Worm (Caenorhabditis elegans) whole organism, late embryonic: ENCODE data around the gene F52G2.3.

Source experiments
- C08G9.2 ChIP-seq: sonication (generic microtip); optimal IDR thresholded peaks from 2 replicates; lab custom pipeline; 2016; ENCODE audit warnings: mild to moderate bottlenecking, missing genetic modification characterization, moderate library complexity, missing compliant biosample characterization
- K02D7.2 ChIP-seq: sonication (generic microtip); optimal IDR thresholded peaks from 2 replicates; lab custom pipeline; 2017; ENCODE audit warnings: mild to moderate bottlenecking, missing genetic modification characterization, missing compliant biosample characterization
- K09A11.1 ChIP-seq: sonication (generic microtip); optimal IDR thresholded peaks from 2 replicates; lab custom pipeline; 2017; ENCODE audit warnings: antibody characterized with exemption, mild to moderate bottlenecking, missing genetic modification characterization, missing compliant biosample characterization; ENCODE audit not compliant: insufficient read depth
- T23F11.4 ChIP-seq: fragments of 200-800 bp; sonication (Bioruptor generic); optimal IDR thresholded peaks from 2 replicates; lab custom pipeline; 2018; ENCODE audit warnings: mild to moderate bottlenecking, missing genetic modification characterization, missing compliant biosample characterization
- Y22D7AL.16 ChIP-seq: sonication (generic microtip); optimal IDR thresholded peaks from 2 replicates; lab custom pipeline; 2016; ENCODE audit warnings: missing genetic modification characterization, missing compliant biosample characterization
- ahr-1 ChIP-seq: sonication (generic microtip); optimal IDR thresholded peaks from 2 replicates; lab custom pipeline; 2016; ENCODE audit warnings: missing genetic modification characterization, missing compliant biosample characterization
- ama-1 ChIP-seq: fragments of 150-350 bp; optimal IDR thresholded peaks from 2 replicates; lab custom pipeline; 2014
- ceh-19 ChIP-seq: fragments of 200-800 bp; sonication (Bioruptor generic); optimal IDR thresholded peaks from 2 replicates; lab custom pipeline; 2018; ENCODE audit warnings: mild to moderate bottlenecking, missing genetic modification characterization, missing compliant biosample characterization
- ceh-22 ChIP-seq: sonication (generic microtip); optimal IDR thresholded peaks from 2 replicates; lab custom pipeline; 2017; ENCODE audit warnings: missing biosample characterization, missing genetic modification characterization
- ceh-24 ChIP-seq: sonication (generic microtip); optimal IDR thresholded peaks from 2 replicates; lab custom pipeline; 2016; ENCODE audit warnings: mild to moderate bottlenecking, missing genetic modification characterization, missing compliant biosample characterization
- ceh-30 ChIP-seq: fragments of 150-350 bp; optimal IDR thresholded peaks from 2 replicates; lab custom pipeline; 2014; ENCODE audit warnings: missing biosample characterization, missing genetic modification characterization
- ceh-31 ChIP-seq: sonication (generic microtip); optimal IDR thresholded peaks from 2 replicates; lab custom pipeline; 2016; ENCODE audit warnings: missing genetic modification characterization, missing compliant biosample characterization
- ceh-48 ChIP-seq: sonication (generic microtip); optimal IDR thresholded peaks from 2 replicates; lab custom pipeline; 2016; ENCODE audit warnings: missing genetic modification characterization, inconsistent platforms, missing compliant biosample characterization
- ceh-6 ChIP-seq: fragments of 200-800 bp; sonication (Bioruptor generic); optimal IDR thresholded peaks from 2 replicates; lab custom pipeline; 2018; ENCODE audit warnings: mild to moderate bottlenecking, missing genetic modification characterization, missing compliant biosample characterization
- ceh-9 ChIP-seq: sonication (generic microtip); optimal IDR thresholded peaks from 2 replicates; lab custom pipeline; 2016; ENCODE audit warnings: mild to moderate bottlenecking, missing genetic modification characterization, inconsistent platforms, missing compliant biosample characterization
- che-1 ChIP-seq: sonication (generic microtip); optimal IDR thresholded peaks from 2 replicates; lab custom pipeline; 2016; ENCODE audit warnings: mild to moderate bottlenecking, missing genetic modification characterization, missing compliant biosample characterization
- dmd-4 ChIP-seq: sonication (generic microtip); optimal IDR thresholded peaks from 2 replicates; lab custom pipeline; 2016; ENCODE audit warnings: borderline replicate concordance, missing genetic modification characterization, missing compliant biosample characterization
- dve-1 ChIP-seq: sonication (generic microtip); optimal IDR thresholded peaks from 2 replicates; lab custom pipeline; 2017; ENCODE audit warnings: antibody characterized with exemption, mild to moderate bottlenecking, missing genetic modification characterization, missing compliant biosample characterization
- elt-2 ChIP-seq: sonication (generic microtip); optimal IDR thresholded peaks from 2 replicates; lab custom pipeline; 2016; ENCODE audit warnings: missing genetic modification reagents, missing genetic modification characterization, missing compliant biosample characterization
- elt-4 ChIP-seq: sonication (generic microtip); optimal IDR thresholded peaks from 2 replicates; lab custom pipeline; 2016; ENCODE audit warnings: missing genetic modification characterization, missing compliant biosample characterization
- ets-4 ChIP-seq: sonication (generic microtip); optimal IDR thresholded peaks from 2 replicates; lab custom pipeline; 2016; ENCODE audit warnings: missing genetic modification characterization, missing compliant biosample characterization
- fax-1 ChIP-seq: sonication (generic microtip); optimal IDR thresholded peaks from 2 replicates; lab custom pipeline; 2016; ENCODE audit warnings: missing genotype, missing genetic modification characterization, missing compliant biosample characterization
- fkh-10 ChIP-seq: fragments of 150-350 bp; optimal IDR thresholded peaks from 2 replicates; lab custom pipeline; 2014; ENCODE audit warnings: missing biosample characterization, missing genetic modification reagents, missing genetic modification characterization
- gmeb-2 ChIP-seq: sonication (generic microtip); optimal IDR thresholded peaks from 2 replicates; lab custom pipeline; 2016; ENCODE audit warnings: missing genetic modification characterization, inconsistent platforms, missing compliant biosample characterization
- hlh-30 ChIP-seq: sonication (generic microtip); optimal IDR thresholded peaks from 2 replicates; lab custom pipeline; 2017; ENCODE audit warnings: antibody characterized with exemption, missing genetic modification characterization, missing compliant biosample characterization; ENCODE audit not compliant: insufficient read depth
- hlh-8 ChIP-seq: sonication (generic microtip); optimal IDR thresholded peaks from 2 replicates; lab custom pipeline; 2016; ENCODE audit warnings: missing genotype, missing genetic modification characterization, missing compliant biosample characterization
- lin-11 ChIP-seq: fragments of 200-800 bp; sonication (Bioruptor generic); optimal IDR thresholded peaks from 2 replicates; lab custom pipeline; 2018; ENCODE audit warnings: mild to moderate bottlenecking, missing genetic modification characterization, missing compliant biosample characterization
- madf-2 ChIP-seq: sonication (generic microtip); optimal IDR thresholded peaks from 2 replicates; lab custom pipeline; 2017; ENCODE audit warnings: missing genetic modification characterization, missing compliant biosample characterization
- nfya-1 ChIP-seq: sonication (generic microtip); optimal IDR thresholded peaks from 2 replicates; lab custom pipeline; 2017; ENCODE audit warnings: missing genetic modification characterization, mild to moderate bottlenecking, missing compliant biosample characterization, antibody characterized with exemption, moderate library complexity
- npax-4 ChIP-seq: sonication (generic microtip); optimal IDR thresholded peaks from 2 replicates; lab custom pipeline; 2016; ENCODE audit warnings: missing genetic modification characterization, missing compliant biosample characterization
- pag-3 ChIP-seq: sonication (generic microtip); optimal IDR thresholded peaks from 2 replicates; lab custom pipeline; 2016; ENCODE audit warnings: missing compliant biosample characterization, missing genetic modification characterization, borderline replicate concordance
- pax-1 ChIP-seq: fragments of 150-350 bp; optimal IDR thresholded peaks from 2 replicates; lab custom pipeline; 2014; ENCODE audit warnings: missing biosample characterization, missing genetic modification characterization
- pqm-1 ChIP-seq: sonication (generic microtip); optimal IDR thresholded peaks from 2 replicates; lab custom pipeline; 2016; ENCODE audit warnings: missing genetic modification characterization, missing compliant biosample characterization
- pros-1 ChIP-seq: fragments of 150-350 bp; optimal IDR thresholded peaks from 2 replicates; lab custom pipeline; 2014; ENCODE audit warnings: missing biosample characterization, missing genetic modification reagents, missing genetic modification characterization
- sox-2 ChIP-seq: fragments of 200-800 bp; sonication (Bioruptor generic); IDR thresholded peaks from 2 replicates; pipeline ENCODE4 v1.3.6; 2022; ENCODE audit warnings: missing genetic modification reagents, missing genetic modification characterization, missing compliant biosample characterization
- sox-4 ChIP-seq: sonication (generic microtip); optimal IDR thresholded peaks from 2 replicates; lab custom pipeline; 2017; ENCODE audit warnings: mild to moderate bottlenecking, missing genetic modification characterization, inconsistent platforms, missing compliant biosample characterization
- syd-9 ChIP-seq: sonication (generic microtip); optimal IDR thresholded peaks from 2 replicates; lab custom pipeline; 2016; ENCODE audit warnings: mild to moderate bottlenecking, missing genetic modification characterization, moderate library complexity, missing compliant biosample characterization
- tbx-2 ChIP-seq: sonication (generic microtip); optimal IDR thresholded peaks from 2 replicates; lab custom pipeline; 2016; ENCODE audit warnings: missing genetic modification characterization, missing compliant biosample characterization

Gene F52G2.3

DNA sequence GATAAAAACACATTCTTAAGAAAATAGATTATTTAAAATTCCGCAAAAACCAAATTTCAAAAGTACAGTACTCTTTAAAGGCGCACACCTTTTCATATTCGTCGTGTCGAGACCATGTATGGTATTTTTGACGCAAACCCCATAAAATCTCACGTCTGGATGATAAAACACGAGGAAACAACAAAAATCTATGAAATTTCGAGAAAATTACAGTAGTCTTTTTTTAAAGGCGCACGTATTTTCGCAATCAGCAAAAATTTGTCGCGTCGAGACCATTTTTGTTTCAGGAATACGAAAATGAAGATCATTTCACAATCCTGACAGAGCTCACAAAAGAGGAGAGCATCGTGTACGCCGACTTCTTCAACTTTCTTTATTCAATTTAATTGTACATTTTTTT lies 35.0 kb downstream of the F52G2.3 start:
- no peak for TF ChIP-seq ets-4
- no peak for TF ChIP-seq K09A11.1 (tag; lab: Kevin White, UChicago)
- TF ChIP-seq lin-11 (tag; lab: Kevin White, UChicago): no peak
- no peak for TF ChIP-seq ceh-31 (tag; lab: Kevin White, UChicago)
- TF ChIP-seq K02D7.2 (tag; lab: Kevin White, UChicago): no peak
- TF ChIP-seq madf-2 (tag; lab: Kevin White, UChicago): no peak
- TF ChIP-seq npax-4 (tag; lab: Kevin White, UChicago): no peak
- TF ChIP-seq hlh-8: no peak
- no peak for TF ChIP-seq sox-4 (tag; lab: Kevin White, UChicago)
- no peak for TF ChIP-seq ceh-6 (GFP tag; lab: Kevin White, UChicago)
- no peak for TF ChIP-seq elt-4 (tag; lab: Kevin White, UChicago)
- no peak for TF ChIP-seq ceh-19 (GFP tag; lab: Kevin White, UChicago)
- no peak for TF ChIP-seq ceh-30
- TF ChIP-seq fkh-10 (GFP tag; lab: Kevin White, UChicago): no peak
- no peak for TF ChIP-seq ceh-24 (tag; lab: Kevin White, UChicago)
- TF ChIP-seq ahr-1 (tag; lab: Kevin White, UChicago): no peak
- TF ChIP-seq dve-1 (tag; lab: Kevin White, UChicago): no peak
- no peak for TF ChIP-seq ceh-48 (tag; lab: Kevin White, UChicago)

DNA sequence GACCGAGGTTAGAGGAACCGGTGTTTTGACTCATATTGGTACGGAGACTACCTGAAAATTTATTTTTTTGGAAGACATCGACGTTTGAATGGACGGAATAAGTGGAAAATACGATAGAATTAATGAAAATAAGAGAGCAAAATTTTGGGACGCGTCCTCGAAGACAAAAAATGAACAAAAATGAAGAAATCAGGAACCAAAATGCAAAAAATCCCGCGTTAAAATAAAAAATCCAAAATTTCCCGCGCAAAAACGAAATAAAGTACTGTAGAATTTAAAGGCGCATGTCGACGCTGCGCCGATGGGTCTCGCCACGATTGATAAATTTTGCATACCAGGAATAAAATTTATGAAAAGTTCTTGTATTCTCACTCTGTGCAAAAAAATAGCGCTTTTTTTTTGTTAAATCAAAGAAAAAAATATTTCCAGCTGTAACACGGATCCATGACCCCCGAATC lies 35.9 kb downstream of the F52G2.3 start, which contains the start of gene puf-3:
Gene puf-3, minus strand, starts transcription at position 51 of the 458 bp plus-strand sequence.
- TF ChIP-seq elt-2 (tag; lab: Kevin White, UChicago) (no peak), ceh-19 (GFP tag; lab: Kevin White, UChicago) (no peak), ceh-6 (GFP tag; lab: Kevin White, UChicago) (no peak), ets-4 (no peak), ceh-22 (tag; lab: Kevin White, UChicago) (no peak), dmd-4 (tag; lab: Kevin White, UChicago) (no peak), ceh-24 (tag; lab: Kevin White, UChicago) (no peak), nfya-1 (tag; lab: Kevin White, UChicago) (no peak), ceh-31 (tag; lab: Kevin White, UChicago) (no peak), ceh-48 (tag; lab: Kevin White, UChicago) (no peak), pros-1 (tag; lab: Kevin White, UChicago) (no peak), ahr-1 (tag; lab: Kevin White, UChicago) (no peak), fkh-10 (GFP tag; lab: Kevin White, UChicago) (no peak), che-1 (tag; lab: Kevin White, UChicago) (no peak), sox-2 (GFP tag; lab: Robert Waterston, UW) (no peak), hlh-30 (no peak), T23F11.4 (GFP tag; lab: Kevin White, UChicago) (no peak), pag-3 (tag; lab: Kevin White, UChicago) (no peak), syd-9 (tag; lab: Kevin White, UChicago) (no peak), pqm-1 (no peak)

DNA sequence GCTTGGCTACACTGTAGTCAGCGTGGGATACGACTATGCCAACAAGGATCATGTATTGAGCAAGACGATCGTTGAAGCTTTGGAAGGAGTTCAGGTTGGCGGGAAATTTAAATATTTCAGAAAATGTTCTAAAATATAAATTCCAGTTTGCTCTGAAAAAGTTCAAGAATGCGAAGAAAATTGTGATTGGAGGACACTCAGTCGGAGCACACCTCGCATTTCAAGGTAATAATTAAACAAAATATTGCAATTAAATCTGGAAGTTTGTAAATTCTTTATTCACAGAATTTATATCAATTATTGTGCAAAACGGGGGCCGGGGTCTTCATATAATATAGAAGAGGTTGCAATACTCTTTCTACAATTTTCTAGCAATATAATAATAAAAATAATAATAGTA lies 38.0 kb downstream of the F52G2.3 start:
- no peak for TF ChIP-seq dmd-4 (tag; lab: Kevin White, UChicago)
- no peak for TF ChIP-seq fax-1
- no peak for TF ChIP-seq Y22D7AL.16 (tag; lab: Kevin White, UChicago)
- no peak for TF ChIP-seq ceh-9
- TF ChIP-seq ets-4: no peak
- TF ChIP-seq ceh-48 (tag; lab: Kevin White, UChicago): no peak
- no peak for TF ChIP-seq C08G9.2 (tag; lab: Kevin White, UChicago)
- no peak for TF ChIP-seq ama-1 (lab: Kevin White, UChicago)
- no peak for TF ChIP-seq K09A11.1 (tag; lab: Kevin White, UChicago)
- no peak for TF ChIP-seq tbx-2 (tag; lab: Kevin White, UChicago)
- no peak for TF ChIP-seq pax-1 (tag; lab: Kevin White, UChicago)
- TF ChIP-seq gmeb-2 (tag; lab: Kevin White, UChicago): no peak
- TF ChIP-seq ceh-19 (GFP tag; lab: Kevin White, UChicago): no peak
